ENCODE assay signal across 1 fruit fly cellular context in the genomic region with DNA sequence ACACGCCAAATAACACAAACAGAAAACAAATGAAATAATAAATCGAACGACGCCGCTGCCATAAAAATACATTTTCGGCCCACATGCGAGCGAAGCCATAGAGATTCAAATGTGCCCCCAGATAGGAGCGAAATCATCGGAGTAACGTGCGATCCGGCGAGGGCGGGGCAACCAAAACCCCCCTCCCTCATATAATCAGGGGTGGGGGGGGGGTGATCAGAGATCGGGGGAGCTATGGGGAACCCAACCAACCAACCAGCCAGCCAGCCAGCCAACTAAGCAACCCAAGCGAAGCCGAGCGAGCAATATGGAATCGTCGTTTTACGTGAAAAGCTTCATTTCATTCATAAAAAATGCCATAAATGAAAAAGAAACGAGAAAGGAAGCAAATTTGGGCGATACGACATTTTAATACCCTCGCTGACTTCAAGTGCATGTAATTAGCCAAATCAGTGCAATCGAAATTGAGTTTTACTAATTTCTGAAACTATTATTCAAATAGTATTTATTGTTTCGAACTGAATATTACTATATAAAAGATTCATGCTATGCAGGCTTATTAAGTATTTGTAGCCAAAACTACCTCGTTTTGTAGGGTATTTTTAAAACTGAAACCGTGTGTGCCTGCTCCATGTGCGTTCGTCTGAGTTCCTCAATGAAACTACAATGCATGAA.
A peak's percentile ranks its signal among the peaks of the same experiment; 100 is the strongest.
TF ChIP-seq lines count a peak whose summit lies in the region.

No protein-coding gene starts in this region.

TF ChIP-seq in whole organism, embryonic, 481 proteins besides CTCF, POLR2A, EP300 and RAD21 (continued from another document and continues in another):
- TF ChIP-seq CG4424 (GFP tag; optimal IDR thresholded peaks at IDR 0.05; lab: Kevin White, UChicago) (peak; percentile 63), CG13424 (tag; optimal IDR thresholded peaks at IDR 0.05; lab: Kevin White, UChicago) (peak; percentile 64), CG12391 (tag; optimal IDR thresholded peaks at IDR 0.05; lab: Kevin White, UChicago) (peak; percentile 76), Bgb (GFP tag; IDR thresholded peaks at IDR 0.05; lab: Robert Waterston, UW; ENCODE audit: partially characterized antibody) (no peak), CG11723 (GFP tag; optimal IDR thresholded peaks at IDR 0.05; lab: Kevin White, UChicago) (peak; percentile 26), CG12942 (GFP tag; optimal IDR thresholded peaks at IDR 0.05; lab: Kevin White, UChicago) (peak; percentile 34), CG1529 (GFP tag; optimal IDR thresholded peaks at IDR 0.05; lab: Kevin White, UChicago) (peak; percentile 52), CG15696 (tag; optimal IDR thresholded peaks at IDR 0.05; lab: Kevin White, UChicago) (no peak), Dad (GFP tag; optimal IDR thresholded peaks at IDR 0.05; lab: Kevin White, UChicago) (peak; percentile 4), Side (GFP tag; optimal IDR thresholded peaks at IDR 0.05; lab: Kevin White, UChicago) (peak; percentile 12), CG8388 (GFP tag; optimal IDR thresholded peaks at IDR 0.05; lab: Kevin White, UChicago) (peak; percentile 75), Abd-B (GFP tag; optimal IDR thresholded peaks at IDR 0.05; lab: Kevin White, UChicago) (peak; percentile 62), CG6854 (GFP tag; optimal IDR thresholded peaks at IDR 0.05; lab: Kevin White, UChicago) (peak; percentile 55), CG4707 (GFP tag; optimal IDR thresholded peaks at IDR 0.05; lab: Kevin White, UChicago) (no peak), CG2875 (GFP tag; optimal IDR thresholded peaks at IDR 0.05; lab: Kevin White, UChicago) (peak; percentile 41), CG15269 (tag; optimal IDR thresholded peaks at IDR 0.05; lab: Kevin White, UChicago) (peak; percentile 57), CG10462 (GFP tag; optimal IDR thresholded peaks at IDR 0.05; lab: Kevin White, UChicago) (peak; percentile 33), CG15601 (tag; optimal IDR thresholded peaks at IDR 0.05; lab: Kevin White, UChicago) (peak; percentile 48), CG5245 (GFP tag; optimal IDR thresholded peaks at IDR 0.05; lab: Kevin White, UChicago) (peak; percentile 37), D19A (tag; optimal IDR thresholded peaks at IDR 0.05; lab: Kevin White, UChicago) (peak; percentile 82), CG4820 (GFP tag; optimal IDR thresholded peaks at IDR 0.05; lab: Kevin White, UChicago) (peak; percentile 59), Poxn (GFP tag; IDR thresholded peaks at IDR 0.05; lab: Robert Waterston, UW) (no peak), bsh (GFP tag; optimal IDR thresholded peaks at IDR 0.05; lab: Kevin White, UChicago) (peak in 1 of 2 experiments; percentile 81), CrebB (tag; optimal IDR thresholded peaks at IDR 0.05; lab: Kevin White, UChicago) (peak; percentile 37), Dbx (GFP tag; IDR thresholded peaks at IDR 0.05; lab: Robert Waterston, UW) (0 out of 3 replicates have a peak, but pooled peaks have one; percentile 36), nom (GFP tag; optimal IDR thresholded peaks at IDR 0.05; lab: Kevin White, UChicago) (no peak), bab2 (GFP tag; optimal IDR thresholded peaks at IDR 0.05; lab: Kevin White, UChicago) (peak; percentile 7), sob (GFP tag; IDR thresholded peaks at IDR 0.05; lab: Robert Waterston, UW) (0 out of 2 replicates have a peak, but pooled peaks have one; percentile 28), D (optimal IDR thresholded peaks at IDR 0.05; lab: Kevin White, UChicago) (no peak), D (GFP tag; optimal IDR thresholded peaks at IDR 0.05; lab: Kevin White, UChicago) (peak; percentile 54), stc (GFP tag; IDR thresholded peaks at IDR 0.05; lab: Robert Waterston, UW) (peak; percentile 54), E2f1 (GFP tag; IDR thresholded peaks at IDR 0.05; lab: Robert Waterston, UW) (peak; percentile 52; the same call in 1 of the 2 replicates), scrt (GFP tag; optimal IDR thresholded peaks at IDR 0.05; lab: Kevin White, UChicago) (peak; percentile 49), CG10565 (GFP tag; optimal IDR thresholded peaks at IDR 0.05; lab: Kevin White, UChicago) (no peak), Sox100B (GFP tag; optimal IDR thresholded peaks at IDR 0.05; lab: Kevin White, UChicago) (peak; percentile 58), Stat92E (GFP tag; optimal IDR thresholded peaks at IDR 0.05; lab: Kevin White, UChicago) (peak in 1 of 3 experiments; percentile 13), sqz (GFP tag; optimal IDR thresholded peaks at IDR 0.05; lab: Kevin White, UChicago) (peak; percentile 27), Hmr (GFP tag; optimal IDR thresholded peaks at IDR 0.05; lab: Kevin White, UChicago) (peak; percentile 60), Chrac-16 (GFP tag; optimal IDR thresholded peaks at IDR 0.05; lab: Kevin White, UChicago) (peak; percentile 27), CG17912 (GFP tag; optimal IDR thresholded peaks at IDR 0.05; lab: Kevin White, UChicago) (no peak), mld (GFP tag; IDR thresholded peaks at IDR 0.05; lab: Robert Waterston, UW; ENCODE audit: partially characterized antibody) (no peak), CG8924 (tag; optimal IDR thresholded peaks at IDR 0.05; lab: Kevin White, UChicago) (peak; percentile 67), hkb (optimal IDR thresholded peaks at IDR 0.05; lab: Kevin White, UChicago) (no peak), hkb (GFP tag; IDR thresholded peaks at IDR 0.05; lab: Robert Waterston, UW) (peak; percentile 73), pan (optimal IDR thresholded peaks at IDR 0.05; lab: Kevin White, UChicago) (no peak), pan (GFP tag; optimal IDR thresholded peaks at IDR 0.05 in 1 of 2, IDR thresholded peaks at IDR 0.05 in 1 of 2) (peak in 1 of 2 experiments; percentile 28), CG10543 (GFP tag; optimal IDR thresholded peaks at IDR 0.05; lab: Kevin White, UChicago) (peak; percentile 70), gfzf (GFP tag; optimal IDR thresholded peaks at IDR 0.05; lab: Kevin White, UChicago) (no peak), chif (GFP tag; optimal IDR thresholded peaks at IDR 0.05; lab: Kevin White, UChicago) (peak; percentile 65 to 68), Hr78 (GFP tag; optimal IDR thresholded peaks at IDR 0.05; lab: Kevin White, UChicago) (peak in 1 of 2 experiments; percentile 21), CG2116 (GFP tag; optimal IDR thresholded peaks at IDR 0.05; lab: Kevin White, UChicago) (no peak), CG9817 (tag; optimal IDR thresholded peaks at IDR 0.05; lab: Kevin White, UChicago) (peak; percentile 33), Usf (GFP tag; optimal IDR thresholded peaks at IDR 0.05; lab: Kevin White, UChicago) (peak; percentile 22), nerfin-2 (GFP tag; IDR thresholded peaks at IDR 0.05; lab: Robert Waterston, UW; ENCODE audit: partially characterized antibody) (no peak), CG17829 (tag; optimal IDR thresholded peaks at IDR 0.05; lab: Kevin White, UChicago) (peak; percentile 60), run (tag; optimal IDR thresholded peaks at IDR 0.05; lab: Kevin White, UChicago) (peak; percentile 38), jing (GFP tag; optimal IDR thresholded peaks at IDR 0.05; lab: Kevin White, UChicago) (peak; percentile 48), disco-r (GFP tag; optimal IDR thresholded peaks at IDR 0.05; lab: Kevin White, UChicago) (no peak), CG10979 (tag; optimal IDR thresholded peaks at IDR 0.05; lab: Kevin White, UChicago) (peak; percentile 75), CG17328 (GFP tag; IDR thresholded peaks at IDR 0.05; lab: Robert Waterston, UW) (peak; percentile 48; the same call in 1 of the 2 replicates), tio (GFP tag; optimal IDR thresholded peaks at IDR 0.05; lab: Kevin White, UChicago) (peak; percentile 11), CG31441 (GFP tag; IDR thresholded peaks at IDR 0.05; lab: Robert Waterston, UW) (peak; percentile 81), Fer1 (GFP tag; optimal IDR thresholded peaks at IDR 0.05; lab: Kevin White, UChicago) (peak; percentile 47), Hr3 (GFP tag; optimal IDR thresholded peaks at IDR 0.05; lab: Kevin White, UChicago) (peak; percentile 60), NfI (GFP tag; optimal IDR thresholded peaks at IDR 0.05; lab: Kevin White, UChicago) (peak; percentile 52), trem (tag; optimal IDR thresholded peaks at IDR 0.05; lab: Kevin White, UChicago) (peak; percentile 37), Fer3 (tag; optimal IDR thresholded peaks at IDR 0.05; lab: Kevin White, UChicago) (peak; percentile 43), CG14965 (GFP tag; optimal IDR thresholded peaks at IDR 0.05; lab: Kevin White, UChicago; ENCODE audit: borderline replicate concordance) (no peak), sens (GFP tag; lab: Kevin White, UChicago) (peak; percentile 90), CG3065 (GFP tag; optimal IDR thresholded peaks at IDR 0.05; lab: Kevin White, UChicago) (no peak), Doc3 (GFP tag; IDR thresholded peaks at IDR 0.05; lab: Robert Waterston, UW; ENCODE audit: partially characterized antibody) (no peak), lmd (GFP tag; IDR thresholded peaks at IDR 0.05; lab: Robert Waterston, UW) (peak; percentile 73), GATAe (GFP tag; conservative IDR thresholded peaks at IDR 0.05; lab: Robert Waterston, UW) (no peak), croc (GFP tag; conservative IDR thresholded peaks at IDR 0.05; lab: Robert Waterston, UW) (peak; percentile 48; the same call in 2 of the 3 replicates), CG18619 (GFP tag; optimal IDR thresholded peaks at IDR 0.05; lab: Kevin White, UChicago) (peak; percentile 33), CG18599 (GFP tag; optimal IDR thresholded peaks at IDR 0.05; lab: Kevin White, UChicago) (peak; percentile 54), gro (GFP tag; optimal IDR thresholded peaks at IDR 0.05; lab: Kevin White, UChicago) (peak; percentile 35), odd (GFP tag; optimal IDR thresholded peaks at IDR 0.05; lab: Kevin White, UChicago) (peak; percentile 45), CG11085 (GFP tag; IDR thresholded peaks at IDR 0.05; lab: Robert Waterston, UW) (no peak), CG1024 (GFP tag; IDR thresholded peaks at IDR 0.05; lab: Robert Waterston, UW) (peak; percentile 43; the same call in 1 of the 2 replicates), C15 (GFP tag; IDR thresholded peaks at IDR 0.05; lab: Robert Waterston, UW) (0 out of 3 replicates have a peak, but pooled peaks have one; percentile 19), CG4730 (GFP tag; IDR thresholded peaks at IDR 0.05; lab: Robert Waterston, UW) (no peak), CG9727 (GFP tag; optimal IDR thresholded peaks at IDR 0.05; lab: Kevin White, UChicago) (peak; percentile 39), gcm2 (GFP tag; optimal IDR thresholded peaks at IDR 0.05; lab: Kevin White, UChicago) (peak; percentile 10), D19B (GFP tag; optimal IDR thresholded peaks at IDR 0.05; lab: Kevin White, UChicago) (peak; percentile 89), ham (GFP tag; IDR thresholded peaks at IDR 0.05; lab: Robert Waterston, UW) (no peak), CG31224 (GFP tag; IDR thresholded peaks at IDR 0.05; lab: Robert Waterston, UW) (no peak), gem (tag; optimal IDR thresholded peaks at IDR 0.05; lab: Kevin White, UChicago) (peak; percentile 86), CG6683 (GFP tag; optimal IDR thresholded peaks at IDR 0.05; lab: Kevin White, UChicago) (peak; percentile 4), CG14050 (GFP tag; IDR thresholded peaks at IDR 0.05; lab: Robert Waterston, UW) (peak; percentile 29; the same call in 1 of the 3 replicates), ems (GFP tag; optimal IDR thresholded peaks at IDR 0.05; lab: Kevin White, UChicago) (peak; percentile 34), CG10366 (GFP tag; IDR thresholded peaks at IDR 0.05; lab: Robert Waterston, UW) (peak; percentile 57), Ptx1 (GFP tag; IDR thresholded peaks at IDR 0.05; lab: Robert Waterston, UW) (peak; percentile 71), CG2120 (GFP tag; optimal IDR thresholded peaks at IDR 0.05; lab: Kevin White, UChicago) (peak; percentile 62), ab (GFP tag; optimal IDR thresholded peaks at IDR 0.05; lab: Kevin White, UChicago) (no peak), CG2202 (tag; optimal IDR thresholded peaks at IDR 0.05; lab: Kevin White, UChicago) (peak; percentile 39), CG16815 (GFP tag; optimal IDR thresholded peaks at IDR 0.05; lab: Kevin White, UChicago) (peak; percentile 15), CG8478 (optimal IDR thresholded peaks at IDR 0.05; lab: Kevin White, UChicago) (no peak), Xbp1 (GFP tag; optimal IDR thresholded peaks at IDR 0.05; lab: Kevin White, UChicago) (peak; percentile 74), CG7556 (GFP tag; optimal IDR thresholded peaks at IDR 0.05; lab: Kevin White, UChicago) (peak; percentile 68), CG3726 (GFP tag; IDR thresholded peaks at IDR 0.05; lab: Robert Waterston, UW) (peak; percentile 33; the same call in 1 of the 3 replicates), nerfin-1 (tag; optimal IDR thresholded peaks at IDR 0.05; lab: Kevin White, UChicago) (peak; percentile 23), CG7372 (GFP tag; IDR thresholded peaks at IDR 0.05; lab: Robert Waterston, UW) (no peak), esg (GFP tag; conservative IDR thresholded peaks at IDR 0.05; lab: Robert Waterston, UW) (no peak; the same call in 1 of the 2 replicates), Hsf (GFP tag; optimal IDR thresholded peaks at IDR 0.05; lab: Kevin White, UChicago) (peak; percentile 44), jigr1 (GFP tag; IDR thresholded peaks at IDR 0.05; lab: Robert Waterston, UW) (peak; percentile 41; the same call in 1 of the 3 replicates), Sry-β (GFP tag; optimal IDR thresholded peaks at IDR 0.05; lab: Kevin White, UChicago) (no peak), CG1233 (GFP tag; optimal IDR thresholded peaks at IDR 0.05; lab: Kevin White, UChicago) (peak; percentile 24), unpg (GFP tag; optimal IDR thresholded peaks at IDR 0.05; lab: Kevin White, UChicago) (peak; percentile 80), sim (GFP tag; IDR thresholded peaks at IDR 0.05; lab: Robert Waterston, UW) (no peak), klu (GFP tag; IDR thresholded peaks at IDR 0.05; lab: Robert Waterston, UW) (no peak), PHDP (tag; optimal IDR thresholded peaks at IDR 0.05; lab: Kevin White, UChicago) (peak; percentile 74), NK7.1 (GFP tag; optimal IDR thresholded peaks at IDR 0.05; lab: Kevin White, UChicago) (no peak), Dref (GFP tag; IDR thresholded peaks at IDR 0.05; lab: Robert Waterston, UW) (no peak), CG18011 (GFP tag; optimal IDR thresholded peaks at IDR 0.05; lab: Kevin White, UChicago) (peak; percentile 7), CG3407 (GFP tag; optimal IDR thresholded peaks at IDR 0.05; lab: Kevin White, UChicago) (peak; percentile 46), CG14441 (GFP tag; IDR thresholded peaks at IDR 0.05; lab: Robert Waterston, UW) (peak; percentile 54), Meics (GFP tag; optimal IDR thresholded peaks at IDR 0.05; lab: Kevin White, UChicago) (peak; percentile 55), fd3F (GFP tag; optimal IDR thresholded peaks at IDR 0.05; lab: Kevin White, UChicago) (peak; percentile 40), CG12104 (GFP tag; optimal IDR thresholded peaks at IDR 0.05; lab: Kevin White, UChicago) (no peak), BtbVII (GFP tag; optimal IDR thresholded peaks at IDR 0.05; lab: Kevin White, UChicago) (peak; percentile 26), BEAF-32 (GFP tag; optimal IDR thresholded peaks at IDR 0.05; lab: Kevin White, UChicago) (no peak)
